Fruit fly (Drosophila melanogaster) whole organism, pupa: ENCODE results near the gene CG6878.

Experiments used
- CG13204 ChIP-seq: fragments of 200-800 bp; sonication (Bioruptor generic); optimal IDR thresholded peaks from 2 replicates; lab custom pipeline; 2018; ENCODE audit warnings: missing biosample characterization, mild to moderate bottlenecking, missing genetic modification characterization, moderate library complexity
- CG32121 ChIP-seq: fragments of 200-800 bp; sonication (Bioruptor generic); IDR thresholded peaks from 2 replicates; pipeline ENCODE4 v1.3.6; 2022; ENCODE audit warnings: missing biosample characterization, missing genetic modification characterization
- CG34367 ChIP-seq: fragments of 200-800 bp; sonication (Bioruptor generic); optimal IDR thresholded peaks from 2 replicates; lab custom pipeline; 2018; ENCODE audit warnings: missing biosample characterization, mild to moderate bottlenecking, missing genetic modification characterization
- CG4496 ChIP-seq: fragments of 200-800 bp; sonication (Bioruptor generic); IDR thresholded peaks from 3 replicates; pipeline ENCODE4 v1.3.6; 2022; ENCODE audit warnings: missing biosample characterization, missing genetic modification characterization
- EcR ChIP-seq: fragments of 200-800 bp; sonication (Bioruptor generic); optimal IDR thresholded peaks from 3 replicates; lab custom pipeline; 2019; ENCODE audit warnings: missing biosample characterization, missing genetic modification characterization, mild to moderate bottlenecking, moderate library complexity, missing genetic modification reagents
- Pif1A ChIP-seq: fragments of 200-800 bp; sonication (Bioruptor generic); optimal IDR thresholded peaks from 3 replicates; lab custom pipeline; 2016; ENCODE audit warnings: missing biosample characterization, missing genetic modification characterization
- Pif1B ChIP-seq: fragments of 200-800 bp; sonication (Bioruptor generic); optimal IDR thresholded peaks from 3 replicates; lab custom pipeline; 2016; ENCODE audit warnings: missing biosample characterization, missing genetic modification characterization
- fd96Ca ChIP-seq: fragments of 200-800 bp; sonication (Bioruptor generic); IDR thresholded peaks from 3 replicates; pipeline ENCODE4 v1.3.6; 2022; ENCODE audit warnings: missing biosample characterization, missing genetic modification characterization
- gl ChIP-seq: fragments of 200-800 bp; sonication (Bioruptor generic); optimal IDR thresholded peaks from 2 replicates; lab custom pipeline; 2018; ENCODE audit warnings: missing biosample characterization, mild to moderate bottlenecking, missing genetic modification characterization
- rn ChIP-seq: fragments of 200-800 bp; sonication (Bioruptor generic); IDR thresholded peaks from 2 replicates; pipeline ENCODE4 v1.3.6; 2022; ENCODE audit warnings: missing biosample characterization, missing genetic modification characterization

DNA sequence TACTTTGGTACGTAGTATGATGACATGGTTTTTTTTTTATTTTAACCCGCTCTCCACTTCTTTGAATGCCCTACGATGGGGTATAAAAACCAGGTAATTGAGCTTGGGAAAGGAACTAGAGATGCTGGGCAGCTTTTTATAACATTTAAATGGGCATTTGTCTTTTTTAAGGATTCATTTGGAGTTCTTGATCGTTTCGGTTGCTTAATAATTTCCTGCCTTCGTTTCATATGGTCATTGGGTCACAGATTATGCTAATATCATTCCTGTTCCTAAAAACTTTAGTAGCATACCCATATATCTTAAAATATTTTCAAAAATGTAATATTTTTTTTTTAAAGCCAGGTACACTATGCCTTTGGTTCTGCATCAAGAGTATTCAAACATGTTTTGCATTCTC lies 27.1 kb downstream of the CG6878 start:
- TF ChIP-seq EcR (GFP tag; lab: Kevin White, UChicago) (no peak), gl (no peak), CG13204 (GFP tag; lab: Kevin White, UChicago) (no peak), fd96Ca (GFP tag; lab: Robert Waterston, UW) (no peak), CG34367 (tag; lab: Kevin White, UChicago) (no peak), CG32121 (GFP tag; lab: Robert Waterston, UW) (no peak), Pif1A (GFP tag; lab: Kevin White, UChicago) (no peak), rn (no peak), CG4496 (no peak), Pif1B (GFP tag; lab: Kevin White, UChicago) (no peak)
